Fruit fly (Drosophila melanogaster) whole organism: ENCODE results near the gene CG46280.

ENCODE experiments used
- CG8478 ChIP-seq: fragments of >200 bp; optimal IDR thresholded peaks from 2 replicates; lab custom pipeline; 2018; ENCODE audit warnings: inconsistent platforms
- pan ChIP-seq: fragments of >200 bp; optimal IDR thresholded peaks from 2 replicates; lab custom pipeline; 2017
- psq ChIP-seq: fragments of >200 bp; optimal IDR thresholded peaks from 2 replicates; lab custom pipeline; 2017

- TF ChIP-seq psq (lab: Kevin White, UChicago) (no peak), pan (lab: Kevin White, UChicago) (no peak), CG8478 (no peak)
Measured at dm6 chr3R:13074588-13074987, 44.1 kb upstream of the CG46280 start.
